Fruit fly (Drosophila melanogaster) whole organism, embryonic: ENCODE results near the gene CG32236.

Source experiments
- Abd-B ChIP-seq: fragments of 200-800 bp; sonication (Bioruptor generic); optimal IDR thresholded peaks from 2 replicates; lab custom pipeline; 2018; ENCODE audit warnings: missing biosample characterization, mild to moderate bottlenecking, missing genetic modification characterization, moderate library complexity
- Awh ChIP-seq: fragments of 200-800 bp; sonication (Bioruptor generic); IDR thresholded peaks from 2 replicates; pipeline ENCODE4, ENCODE4 v1.3.6; 2022; ENCODE audit warnings: missing biosample characterization, missing genetic modification characterization
- B-H1 ChIP-seq: fragments of 200-800 bp; sonication (Bioruptor generic); IDR thresholded peaks from 3 replicates; pipeline ENCODE4 v1.3.6; 2022; ENCODE audit warnings: missing biosample characterization, missing genetic modification characterization
- BtbVII ChIP-seq: fragments of 200-800 bp; sonication (Bioruptor generic); optimal IDR thresholded peaks from 3 replicates; lab custom pipeline; 2017; ENCODE audit warnings: missing biosample characterization, mild to moderate bottlenecking, missing genetic modification characterization
- Bteb2 ChIP-seq: fragments of 200-800 bp; sonication (Bioruptor generic); optimal IDR thresholded peaks from 2 replicates; lab custom pipeline; 2016; ENCODE audit warnings: missing biosample characterization, missing genetic modification characterization
- CG10209 ChIP-seq: fragments of 200-800 bp; sonication (Bioruptor generic); optimal IDR thresholded peaks from 3 replicates; lab custom pipeline; 2017; ENCODE audit warnings: missing biosample characterization, mild to moderate bottlenecking, missing genetic modification characterization, missing genetic modification reagents
- CG11085 ChIP-seq: fragments of 200-800 bp; sonication (Bioruptor generic); IDR thresholded peaks from 2 replicates; pipeline ENCODE4 v1.3.6; 2022; ENCODE audit warnings: missing biosample characterization, missing genetic modification characterization
- CG11456 ChIP-seq: fragments of 200-800 bp; sonication (Bioruptor generic); IDR thresholded peaks from 3 replicates; pipeline ENCODE4 v1.3.6; 2022; ENCODE audit warnings: missing biosample characterization, missing genetic modification characterization
- CG11560 ChIP-seq: fragments of 200-800 bp; sonication (Bioruptor generic); IDR thresholded peaks from 3 replicates; pipeline ENCODE4 v1.3.6; 2022; ENCODE audit warnings: missing biosample characterization, missing genetic modification characterization
- CG11723 ChIP-seq: fragments of 200-800 bp; sonication (Bioruptor generic); optimal IDR thresholded peaks from 2 replicates; lab custom pipeline; 2017; ENCODE audit warnings: missing biosample characterization, mild to moderate bottlenecking, missing genetic modification characterization
- CG13424 ChIP-seq: fragments of 200-800 bp; sonication (Bioruptor generic); optimal IDR thresholded peaks from 2 replicates; lab custom pipeline; 2019; ENCODE audit warnings: missing biosample characterization, mild to moderate bottlenecking, missing genetic modification characterization, moderate library complexity
- CG1602 ChIP-seq: fragments of 200-800 bp; sonication (Bioruptor generic); optimal IDR thresholded peaks from 3 replicates; lab custom pipeline; 2016; ENCODE audit warnings: missing biosample characterization, missing genetic modification characterization
- CG16779 ChIP-seq: fragments of 200-800 bp; sonication (Bioruptor generic); IDR thresholded peaks from 2 replicates; pipeline ENCODE4 v1.3.6; 2022; ENCODE audit warnings: missing biosample characterization, missing genetic modification characterization
- CG16863 ChIP-seq: fragments of 200-800 bp; sonication (Bioruptor generic); optimal IDR thresholded peaks from 3 replicates; lab custom pipeline; 2016; ENCODE audit warnings: missing biosample characterization, missing genetic modification characterization
- CG17802 ChIP-seq: fragments of 200-800 bp; sonication (Bioruptor generic); optimal IDR thresholded peaks from 2 replicates; lab custom pipeline; 2018; ENCODE audit warnings: missing biosample characterization, mild to moderate bottlenecking, missing genetic modification characterization, moderate library complexity
- CG2120 ChIP-seq: fragments of 200-800 bp; sonication (Bioruptor generic); optimal IDR thresholded peaks from 3 replicates; lab custom pipeline; 2016; ENCODE audit warnings: missing biosample characterization, missing genetic modification characterization
- CG32532 ChIP-seq: fragments of 200-800 bp; sonication (Bioruptor generic); IDR thresholded peaks from 2 replicates; pipeline ENCODE4 v1.3.6; 2022; ENCODE audit warnings: missing biosample characterization, missing genetic modification characterization
- CG33557 ChIP-seq: fragments of 200-800 bp; sonication (Bioruptor generic); optimal IDR thresholded peaks from 2 replicates; lab custom pipeline; 2019; ENCODE audit warnings: missing biosample characterization, mild to moderate bottlenecking, missing genetic modification characterization, moderate library complexity
- CG3847 ChIP-seq: fragments of 200-800 bp; sonication (Bioruptor generic); IDR thresholded peaks from 2 replicates; pipeline ENCODE4 v1.3.6; 2022; ENCODE audit warnings: missing biosample characterization, missing genetic modification characterization
- CG4360 ChIP-seq: fragments of 200-800 bp; sonication (Bioruptor generic); IDR thresholded peaks from 2 replicates; pipeline ENCODE4 v1.3.6; 2022; ENCODE audit warnings: missing biosample characterization, missing genetic modification characterization
- CG4707 ChIP-seq: fragments of 200-800 bp; sonication (Bioruptor generic); optimal IDR thresholded peaks from 2 replicates; lab custom pipeline; 2018; ENCODE audit warnings: missing biosample characterization, mild to moderate bottlenecking, missing genetic modification characterization, moderate library complexity
- CG6272 ChIP-seq: fragments of 200-800 bp; sonication (Bioruptor generic); IDR thresholded peaks from 2 replicates; pipeline ENCODE4 v1.3.6; 2022; ENCODE audit warnings: missing biosample characterization, missing genetic modification characterization
- CG7372 ChIP-seq: fragments of 200-800 bp; sonication (Bioruptor generic); IDR thresholded peaks from 2 replicates; pipeline ENCODE4 v1.3.6; 2022; ENCODE audit warnings: missing biosample characterization, missing genetic modification characterization
- CG7556 ChIP-seq: fragments of 200-800 bp; sonication (Bioruptor generic); optimal IDR thresholded peaks from 2 replicates; lab custom pipeline; 2017; ENCODE audit warnings: missing biosample characterization, mild to moderate bottlenecking, missing genetic modification characterization
- CG8089 ChIP-seq: fragments of 200-800 bp; sonication (Bioruptor generic); optimal IDR thresholded peaks from 3 replicates; lab custom pipeline; 2016; ENCODE audit warnings: missing biosample characterization, missing genetic modification characterization
- Dp ChIP-seq: fragments of 200-800 bp; sonication (Bioruptor generic); optimal IDR thresholded peaks from 2 replicates; lab custom pipeline; 2018; ENCODE audit warnings: missing biosample characterization, mild to moderate bottlenecking, missing genetic modification characterization, moderate library complexity
- Dref ChIP-seq: fragments of 200-800 bp; sonication (Bioruptor generic); IDR thresholded peaks from 2 replicates; pipeline ENCODE4 v1.3.6; 2022; ENCODE audit warnings: missing biosample characterization, missing genetic modification characterization
- HLHmδ ChIP-seq: fragments of 200-800 bp; sonication (Bioruptor generic); optimal IDR thresholded peaks from 2 replicates; lab custom pipeline; 2018; ENCODE audit warnings: missing biosample characterization, mild to moderate bottlenecking, missing genetic modification characterization, moderate library complexity
- HmgD ChIP-seq: fragments of 200-800 bp; sonication (Bioruptor generic); optimal IDR thresholded peaks from 3 replicates; lab custom pipeline; 2016; ENCODE audit warnings: missing biosample characterization, missing genetic modification characterization
- Lhr ChIP-seq: fragments of 200-800 bp; sonication (Bioruptor generic); optimal IDR thresholded peaks from 3 replicates; lab custom pipeline; 2017; ENCODE audit warnings: mild to moderate bottlenecking, missing biosample characterization, missing genetic modification reagents, missing genetic modification characterization
- NFAT ChIP-seq: fragments of 200-800 bp; sonication (Bioruptor generic); IDR thresholded peaks from 2 replicates; pipeline ENCODE4 v1.3.6; 2022; ENCODE audit warnings: missing biosample characterization, missing genetic modification characterization
- Nf-YC ChIP-seq: fragments of 200-800 bp; optimal IDR thresholded peaks from 3 replicates; lab custom pipeline; 2019; ENCODE audit warnings: missing biosample characterization, mild to moderate bottlenecking, missing genetic modification characterization, moderate library complexity
- Oaz ChIP-seq: fragments of 200-800 bp; sonication (Bioruptor generic); IDR thresholded peaks from 2 replicates; pipeline ENCODE4 v1.3.6; 2022; ENCODE audit warnings: missing biosample characterization, missing genetic modification characterization
- Sin3A ChIP-seq: fragments of >200 bp; optimal IDR thresholded peaks from 2 replicates; lab custom pipeline; 2018
- Spps ChIP-seq: fragments of 200-800 bp; sonication (Bioruptor generic); optimal IDR thresholded peaks from 2 replicates; lab custom pipeline; 2018; ENCODE audit warnings: missing biosample characterization, mild to moderate bottlenecking, missing genetic modification characterization
- Xrp1 ChIP-seq: fragments of 200-800 bp; sonication (Bioruptor generic); IDR thresholded peaks from 2 replicates; pipeline ENCODE4 v1.3.6; 2022; ENCODE audit warnings: missing biosample characterization, missing genetic modification characterization
- bbx ChIP-seq: fragments of 200-800 bp; sonication (Bioruptor generic); IDR thresholded peaks from 2 replicates; pipeline ENCODE4 v1.3.6; 2022; ENCODE audit warnings: missing biosample characterization, missing genetic modification characterization; ENCODE audit not compliant: partially characterized antibody
- da ChIP-seq: fragments of 200-800 bp; sonication (Bioruptor generic); optimal IDR thresholded peaks from 2 replicates; lab custom pipeline; 2016; ENCODE audit warnings: missing biosample characterization, missing genetic modification characterization
- disco-r ChIP-seq: fragments of 200-800 bp; sonication (Bioruptor generic); optimal IDR thresholded peaks from 2 replicates; lab custom pipeline; 2016; ENCODE audit warnings: missing biosample characterization, missing genetic modification characterization
- dm ChIP-seq: fragments of 200-800 bp; sonication (Bioruptor generic); optimal IDR thresholded peaks from 3 replicates; lab custom pipeline; 2016; ENCODE audit warnings: missing biosample characterization, missing genetic modification characterization
- dysf ChIP-seq: fragments of 200-800 bp; sonication (Bioruptor generic); IDR thresholded peaks from 3 replicates; pipeline ENCODE4 v1.3.6; 2022; ENCODE audit warnings: missing biosample characterization, missing genetic modification characterization
- ken ChIP-seq: fragments of 200-800 bp; sonication (Bioruptor generic); IDR thresholded peaks from 3 replicates; pipeline ENCODE4 v1.3.6; 2022; ENCODE audit warnings: missing biosample characterization, missing genetic modification characterization
- nom ChIP-seq: fragments of 200-800 bp; sonication (Bioruptor generic); optimal IDR thresholded peaks from 2 replicates; lab custom pipeline; 2017; ENCODE audit warnings: missing biosample characterization, missing genetic modification characterization, mild to moderate bottlenecking, moderate library complexity, missing genetic modification reagents
- pita ChIP-seq: fragments of 200-800 bp; sonication (Bioruptor generic); optimal IDR thresholded peaks from 2 replicates; lab custom pipeline; 2017; ENCODE audit warnings: missing biosample characterization, mild to moderate bottlenecking, missing genetic modification characterization
- pnt ChIP-seq: fragments of 200-800 bp; sonication (Bioruptor generic); optimal IDR thresholded peaks from 3 replicates; lab custom pipeline; 2016; ENCODE audit warnings: missing biosample characterization, missing genetic modification characterization
- pzg ChIP-seq: fragments of 200-800 bp; sonication (Bioruptor generic); optimal IDR thresholded peaks from 3 replicates; lab custom pipeline; 2018; ENCODE audit warnings: missing biosample characterization, mild to moderate bottlenecking, missing genetic modification characterization, moderate library complexity
- unpg ChIP-seq: fragments of 200-800 bp; sonication (Bioruptor generic); optimal IDR thresholded peaks from 3 replicates; lab custom pipeline; 2018; ENCODE audit warnings: missing biosample characterization, mild to moderate bottlenecking, missing genetic modification characterization, moderate library complexity
- vvl ChIP-seq: fragments of 200-800 bp; sonication (Bioruptor generic); IDR thresholded peaks from 2 replicates; pipeline ENCODE4 v1.3.6; 2022; ENCODE audit warnings: missing biosample characterization, missing genetic modification characterization
- zf30C ChIP-seq: fragments of 200-800 bp; sonication (Bioruptor generic); optimal IDR thresholded peaks from 3 replicates; lab custom pipeline; 2018; ENCODE audit warnings: missing biosample characterization, mild to moderate bottlenecking, missing genetic modification characterization

The CG32236 gene

dm6 chr3L:4625387-4626386, 41.5 kb downstream of the CG32236 start, which contains the start of gene Src64B:
Gene Src64B (minus strand): TSS chr3L:4626196.
- TF ChIP-seq Xrp1 (GFP tag; lab: Robert Waterston, UW) (no peak), Awh (GFP tag; lab: Robert Waterston, UW) (no peak), unpg (GFP tag; lab: Kevin White, UChicago) (peak; percentile 28), CG4707 (GFP tag; lab: Kevin White, UChicago) (peak; percentile 36), ken (0 out of 3 replicates have a peak, but pooled peaks have one; percentile 5), pita (GFP tag; lab: Kevin White, UChicago) (peak; percentile 41), CG32532 (GFP tag; lab: Robert Waterston, UW) (0 out of 2 replicates have a peak, but pooled peaks have one; percentile 31), Spps (tag; lab: Kevin White, UChicago) (no peak), CG11456 (GFP tag; lab: Robert Waterston, UW) (peak; percentile 37; the same call in 1 of the 3 replicates), pzg (GFP tag; lab: Kevin White, UChicago) (peak; percentile 66), CG33557 (GFP tag; lab: Kevin White, UChicago) (peak; percentile 18), HLHmδ (GFP tag; lab: Kevin White, UChicago) (peak; percentile 61), CG2120 (GFP tag; lab: Kevin White, UChicago) (no peak), dm (GFP tag; lab: Kevin White, UChicago) (peak; percentile 77), bbx (GFP tag; lab: Robert Waterston, UW) (peak; percentile 73; the same call in 1 of the 2 replicates), CG7556 (GFP tag; lab: Kevin White, UChicago) (no peak), pnt (GFP tag; lab: Kevin White, UChicago) (no peak), BtbVII (GFP tag; lab: Kevin White, UChicago) (peak; percentile 10), CG3847 (no peak), nom (GFP tag; lab: Kevin White, UChicago) (peak; percentile 54), CG8089 (no peak), CG16863 (GFP tag; lab: Kevin White, UChicago) (no peak), CG13424 (no peak), Lhr (GFP tag; lab: Kevin White, UChicago) (peak; percentile 56), Sin3A (lab: Kevin White, UChicago) (no peak), CG4360 (GFP tag; lab: Robert Waterston, UW) (peak; percentile 78), CG7372 (GFP tag; lab: Robert Waterston, UW) (no peak), CG11085 (GFP tag; lab: Robert Waterston, UW) (no peak), Dref (peak; percentile 95), da (GFP tag; lab: Kevin White, UChicago) (no peak), HmgD (GFP tag; lab: Kevin White, UChicago) (no peak), vvl (GFP tag; lab: Robert Waterston, UW) (no peak; the same call in none of the 2 replicates), CG11723 (GFP tag; lab: Kevin White, UChicago) (peak; percentile 9), NFAT (peak; percentile 49), CG1602 (GFP tag; lab: Kevin White, UChicago) (no peak), zf30C (GFP tag; lab: Kevin White, UChicago) (peak; percentile 29), dysf (GFP tag; lab: Robert Waterston, UW) (no peak), disco-r (GFP tag; lab: Kevin White, UChicago) (no peak), CG16779 (GFP tag; lab: Robert Waterston, UW) (0 out of 2 replicates have a peak, but pooled peaks have one; percentile 32), CG11560 (peak; percentile 87; the same call in 2 of the 3 replicates), CG10209 (GFP tag; lab: Kevin White, UChicago) (no peak), B-H1 (GFP tag; lab: Robert Waterston, UW) (no peak; the same call in 2 of the 3 replicates), CG17802 (tag; lab: Kevin White, UChicago) (no peak), Bteb2 (GFP tag; lab: Kevin White, UChicago) (no peak), Dp (GFP tag; lab: Kevin White, UChicago) (no peak), Nf-YC (tag; lab: Kevin White, UChicago) (peak; percentile 51), Abd-B (GFP tag; lab: Kevin White, UChicago) (no peak), Oaz (GFP tag; lab: Robert Waterston, UW) (no peak), CG6272 (GFP tag; lab: Robert Waterston, UW) (no peak)
